Fruit fly (Drosophila melanogaster): ENCODE data around the gene CG8519.

Gene CG8519

dm6 chr3L:6705865-6706264, 1.2 kb downstream of the CG8519 start (continued):
- TF ChIP-seq phol (tag; optimal IDR thresholded peaks at IDR 0.05) (peak; percentile 74), Fer2 (tag; optimal IDR thresholded peaks at IDR 0.05) (peak; percentile 13), CG10979 (tag; optimal IDR thresholded peaks at IDR 0.05) (peak; percentile 75), vnd (GFP tag; IDR thresholded peaks at IDR 0.05; ENCODE audit: partially characterized antibody) (no peak), sisA (GFP tag; IDR thresholded peaks at IDR 0.05) (no peak), HHEX (GFP tag; optimal IDR thresholded peaks at IDR 0.05) (peak; percentile 65), ato (GFP tag; IDR thresholded peaks at IDR 0.05; ENCODE audit: partially characterized antibody) (no peak), stwl (tag; optimal IDR thresholded peaks at IDR 0.05) (no peak), sens-2 (GFP tag; IDR thresholded peaks at IDR 0.05) (0 out of 2 replicates have a peak, but pooled peaks have one; percentile 31), nerfin-1 (tag; optimal IDR thresholded peaks at IDR 0.05) (peak; percentile 55), ftz-f1 (GFP tag; optimal IDR thresholded peaks at IDR 0.05) (no peak), Bdp1 (GFP tag; optimal IDR thresholded peaks at IDR 0.05) (no peak), fd96Cb (tag; optimal IDR thresholded peaks at IDR 0.05) (peak; percentile 70), Chrac-16 (GFP tag; optimal IDR thresholded peaks at IDR 0.05) (peak; percentile 9), Hr51 (GFP tag; optimal IDR thresholded peaks at IDR 0.05) (peak in 1 of 2 experiments; percentile 86), Trl (optimal IDR thresholded peaks at IDR 0.05) (no peak), Trl (GFP tag; optimal IDR thresholded peaks at IDR 0.05) (peak; percentile 14), danr (GFP tag; IDR thresholded peaks at IDR 0.05) (peak; percentile 42; the same call in 1 of the 2 replicates), Blimp-1 (GFP tag; optimal IDR thresholded peaks at IDR 0.05) (peak; percentile 74), fd3F (GFP tag; optimal IDR thresholded peaks at IDR 0.05) (peak; percentile 54), cwo (GFP tag; optimal IDR thresholded peaks at IDR 0.05) (peak; percentile 61), ara (GFP tag; IDR thresholded peaks at IDR 0.05) (no peak), Pdp1 (GFP tag; optimal IDR thresholded peaks at IDR 0.05) (peak; percentile 27 to 48), bowl (GFP tag; IDR thresholded peaks at IDR 0.05) (no peak), Asciz (GFP tag; optimal IDR thresholded peaks at IDR 0.05) (peak; percentile 45), CG4328 (GFP tag; optimal IDR thresholded peaks at IDR 0.05) (peak; percentile 79), CG9817 (tag; optimal IDR thresholded peaks at IDR 0.05) (peak; percentile 50), Ptx1 (GFP tag; IDR thresholded peaks at IDR 0.05) (peak; percentile 68), CG6689 (GFP tag; IDR thresholded peaks at IDR 0.05) (peak; percentile 78), CG11398 (GFP tag; optimal IDR thresholded peaks at IDR 0.05) (no peak), croc (GFP tag; conservative IDR thresholded peaks at IDR 0.05) (no peak), CG4854 (GFP tag; optimal IDR thresholded peaks at IDR 0.05) (no peak), CG13123 (GFP tag; optimal IDR thresholded peaks at IDR 0.05) (peak; percentile 12), seq (GFP tag; IDR thresholded peaks at IDR 0.05) (peak; percentile 59; the same call in 1 of the 2 replicates), CG14965 (GFP tag; optimal IDR thresholded peaks at IDR 0.05; ENCODE audit: borderline replicate concordance) (no peak), crc (GFP tag; optimal IDR thresholded peaks at IDR 0.05) (no peak), CG6791 (GFP tag; IDR thresholded peaks at IDR 0.05; ENCODE audit: partially characterized antibody) (no peak), otp (GFP tag; IDR thresholded peaks at IDR 0.05) (0 out of 3 replicates have a peak, but pooled peaks have one; percentile 37), CG11560 (tag; IDR thresholded peaks at IDR 0.05) (no peak), NFAT (GFP tag; IDR thresholded peaks at IDR 0.05) (peak; percentile 32; the same call in 1 of the 2 replicates), CG4617 (GFP tag; optimal IDR thresholded peaks at IDR 0.05; ENCODE audit: borderline replicate concordance) (no peak), bigmax (GFP tag; optimal IDR thresholded peaks at IDR 0.05) (no peak), sens (GFP tag) (peak; percentile 91), CG18476 (GFP tag; optimal IDR thresholded peaks at IDR 0.05) (peak; percentile 21), CG4707 (GFP tag; optimal IDR thresholded peaks at IDR 0.05) (peak; percentile 23), trem (tag; optimal IDR thresholded peaks at IDR 0.05) (peak; percentile 35), CG1233 (GFP tag; optimal IDR thresholded peaks at IDR 0.05) (peak; percentile 52), lmd (GFP tag; IDR thresholded peaks at IDR 0.05) (peak; percentile 68), CG5180 (GFP tag; optimal IDR thresholded peaks at IDR 0.05) (peak; percentile 60), Hmx (GFP tag; optimal IDR thresholded peaks at IDR 0.05) (no peak)

Data from whole organism, embryonic.